Worm (Caenorhabditis elegans): ENCODE data around the gene vit-4.

DNA sequence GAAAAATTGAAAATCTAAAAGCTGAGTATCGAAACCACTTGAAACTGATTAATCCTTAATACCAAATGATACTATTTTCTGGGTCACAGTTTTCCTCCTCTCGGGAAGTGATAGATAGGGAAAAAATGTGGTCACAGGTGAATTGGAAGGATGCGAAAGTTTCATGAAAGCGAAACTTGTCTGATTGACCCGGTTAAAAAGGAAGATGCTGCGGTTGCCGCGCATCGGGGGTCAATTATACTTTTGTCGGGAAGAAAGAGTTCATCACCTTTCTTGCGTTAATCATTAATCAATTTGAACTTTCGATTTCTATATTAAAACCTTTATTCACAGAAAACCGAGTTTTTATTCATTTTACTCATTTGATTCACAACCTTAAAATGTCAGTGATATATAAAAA lies 33.2 kb upstream of the vit-4 start:
- TF ChIP-seq pha-2 (tag; optimal IDR thresholded peaks at IDR 0.05) (no peak), ama-1 (optimal IDR thresholded peaks at IDR 0.05) (no peak), unc-55 (GFP tag; optimal IDR thresholded peaks at IDR 0.05) (no peak), unc-42 (tag; optimal IDR thresholded peaks at IDR 0.05) (no peak)

All from whole organism, late embryonic.